Fruit fly (Drosophila melanogaster): ENCODE measurements around the gene CG10252.

The CG10252 gene

DNA sequence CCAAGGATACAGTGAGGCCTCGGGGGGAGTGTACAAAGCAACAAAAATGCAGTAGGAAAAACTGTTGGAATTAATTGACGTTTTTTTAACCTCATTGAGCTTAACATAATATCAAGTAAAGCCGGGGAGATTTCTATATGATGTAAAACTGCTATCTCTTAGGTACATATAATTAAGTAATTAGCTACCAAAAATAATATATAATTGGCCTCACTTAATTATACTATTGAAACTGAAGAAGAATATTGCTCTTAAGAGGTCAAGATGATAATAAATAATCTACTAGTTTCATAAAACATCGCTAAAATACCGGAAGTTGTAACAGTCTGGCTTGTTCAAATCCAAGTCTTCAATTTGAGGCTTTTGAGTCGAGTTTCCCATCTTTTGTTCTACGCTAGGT is 28.6 kb downstream of the CG10252 start (continued):
- TF ChIP-seq CG32006 (GFP tag; optimal IDR thresholded peaks at IDR 0.05) (peak; percentile 49), eg (GFP tag; IDR thresholded peaks at IDR 0.05) (no peak), dsx (GFP tag; optimal IDR thresholded peaks at IDR 0.05; ENCODE audit: poor library complexity, severe bottlenecking) (no peak), CG6792 (GFP tag; optimal IDR thresholded peaks at IDR 0.05) (no peak), CG16779 (tag; optimal IDR thresholded peaks at IDR 0.05) (no peak), fd85E (GFP tag; optimal IDR thresholded peaks at IDR 0.05) (no peak), CG3919 (GFP tag; optimal IDR thresholded peaks at IDR 0.05) (no peak), Gug (GFP tag; IDR thresholded peaks at IDR 0.05) (no peak), pdm3 (GFP tag; optimal IDR thresholded peaks at IDR 0.05) (peak; percentile 6), CG6854 (GFP tag; optimal IDR thresholded peaks at IDR 0.05) (no peak), Blimp-1 (GFP tag; optimal IDR thresholded peaks at IDR 0.05) (no peak), fd59A (GFP tag; optimal IDR thresholded peaks at IDR 0.05) (no peak), Eip75B (GFP tag; optimal IDR thresholded peaks at IDR 0.05) (no peak), lz (GFP tag; optimal IDR thresholded peaks at IDR 0.05) (no peak), salr (GFP tag; optimal IDR thresholded peaks at IDR 0.05) (no peak), Sox102F (GFP tag; optimal IDR thresholded peaks at IDR 0.05) (no peak), Hr4 (GFP tag; optimal IDR thresholded peaks at IDR 0.05) (peak; percentile 26), CG11294 (GFP tag; IDR thresholded peaks at IDR 0.05) (no peak), Ets96B (tag; optimal IDR thresholded peaks at IDR 0.05) (no peak), CG15336 (GFP tag; IDR thresholded peaks at IDR 0.05) (no peak)

DNA sequence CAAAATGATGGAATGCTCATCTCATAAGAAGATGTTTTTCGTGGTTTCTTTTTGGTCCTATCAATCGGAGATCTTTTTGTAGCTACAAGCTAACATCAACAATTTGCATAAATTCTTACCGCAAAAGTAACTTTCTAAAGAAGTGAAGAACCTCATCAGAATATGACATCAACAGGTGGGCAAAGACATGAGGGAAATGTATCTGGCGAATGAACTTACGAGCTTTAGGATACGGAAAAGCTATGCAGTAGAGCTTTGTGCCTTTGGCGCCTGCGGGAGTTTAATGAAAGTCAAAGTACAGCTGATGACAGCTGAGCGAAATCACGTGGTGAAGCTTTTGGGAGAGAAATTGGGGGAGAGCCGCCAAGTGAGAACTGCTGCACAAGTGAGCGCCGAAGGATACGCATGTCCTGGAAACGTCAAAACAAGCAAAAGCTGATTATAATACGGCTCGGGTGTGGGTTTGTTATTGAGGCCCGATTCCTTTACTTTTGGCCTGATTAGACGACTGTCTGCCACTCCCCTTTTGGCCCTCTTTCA is 29.3 kb downstream of the CG10252 start:
- TF ChIP-seq Met (GFP tag; optimal IDR thresholded peaks at IDR 0.05): no peak
- TF ChIP-seq Eip78C (GFP tag): peak; percentile 38
- TF ChIP-seq Eip93F (GFP tag; optimal IDR thresholded peaks at IDR 0.05): no peak

DNA sequence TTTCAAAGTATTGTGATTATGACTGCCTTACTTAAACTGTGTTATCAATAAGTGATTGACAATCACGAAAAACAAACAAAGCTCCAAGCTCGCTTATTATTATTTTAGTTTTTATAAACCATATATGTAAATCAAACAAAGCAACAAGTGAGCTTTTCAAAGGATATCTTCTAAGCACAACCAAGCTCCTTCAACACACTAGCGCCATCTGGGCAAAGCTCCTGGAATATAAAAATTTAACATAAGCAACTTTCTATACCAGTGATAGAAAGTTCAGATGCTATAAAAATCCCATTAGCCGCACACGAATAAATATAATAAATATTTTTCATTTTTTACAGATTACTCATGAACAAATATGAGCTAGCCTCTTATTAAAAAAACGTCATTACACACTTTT is 31.6 kb downstream of the CG10252 start:
- TF ChIP-seq Eip78C (GFP tag) (peak; percentile 38), CG6808 (GFP tag; optimal IDR thresholded peaks at IDR 0.05) (no peak)

DNA sequence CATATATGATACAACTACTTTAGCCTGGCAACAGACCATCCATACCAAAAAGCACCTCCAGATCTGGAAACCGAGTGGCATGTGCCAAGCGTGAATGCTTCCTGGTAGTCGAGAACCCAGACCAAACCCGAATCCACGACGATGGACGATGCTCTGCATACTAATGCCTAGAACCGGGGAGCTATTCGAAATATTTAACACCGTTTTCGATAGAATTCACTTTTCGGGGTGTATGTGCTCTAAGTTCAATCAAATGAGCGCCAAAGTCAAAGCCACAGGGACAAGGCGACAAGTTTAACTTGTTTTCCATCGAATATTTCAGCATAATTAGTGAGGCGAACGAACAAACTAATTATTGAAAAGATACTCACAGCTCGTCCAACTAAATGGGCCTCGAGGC is 33.3 kb downstream of the CG10252 start:
- no peak for TF ChIP-seq Blimp-1 (GFP tag; optimal IDR thresholded peaks at IDR 0.05)
- TF ChIP-seq Eip78C (GFP tag): peak; percentile 26

DNA sequence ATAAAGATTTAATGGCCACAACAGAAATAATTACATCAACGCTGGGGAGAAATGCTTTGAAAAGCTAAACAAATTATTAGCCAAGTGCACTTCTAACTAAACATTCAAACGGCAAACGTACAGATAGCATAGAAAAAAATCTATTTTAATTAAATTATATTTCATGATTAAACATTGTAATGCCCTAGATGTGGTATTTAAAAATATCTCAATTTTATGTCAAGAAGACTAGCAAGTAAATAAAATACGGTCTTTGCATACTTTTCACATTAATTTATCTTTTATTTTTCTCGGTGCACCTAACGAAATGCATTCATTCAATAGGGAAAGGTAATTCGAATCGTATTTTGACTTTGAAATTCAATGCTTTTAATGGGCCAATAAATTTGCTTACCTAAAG is 36.4 kb downstream of the CG10252 start:
- no peak for TF ChIP-seq net (GFP tag; optimal IDR thresholded peaks at IDR 0.05)
- TF ChIP-seq CG32006 (GFP tag; optimal IDR thresholded peaks at IDR 0.05): peak; percentile 13
- TF ChIP-seq Ets96B (tag; optimal IDR thresholded peaks at IDR 0.05): no peak
- no peak for TF ChIP-seq CG8119 (GFP tag; IDR thresholded peaks at IDR 0.05)
- TF ChIP-seq CG15336 (GFP tag; IDR thresholded peaks at IDR 0.05): 0 out of 2 replicates have a peak, but pooled peaks have one; percentile 12

DNA sequence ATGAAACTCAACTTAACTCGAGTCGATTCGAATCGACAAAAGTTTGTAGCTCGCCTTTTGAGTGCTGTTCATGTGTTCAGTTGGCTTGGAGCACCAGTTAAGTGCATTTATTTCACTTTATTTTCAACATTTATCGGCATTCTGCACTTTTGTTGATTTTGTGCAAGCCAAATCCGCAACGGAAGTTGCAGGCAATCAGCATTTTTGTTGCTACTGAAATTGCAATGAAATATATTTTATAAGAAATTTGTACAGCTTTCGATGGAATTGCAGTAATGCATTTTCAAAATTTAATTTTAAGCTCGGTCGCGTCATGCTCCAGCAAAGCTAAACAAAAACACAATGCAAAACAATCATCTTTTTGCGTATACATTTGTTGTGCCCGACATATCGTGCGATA is 37.1 kb downstream of the CG10252 start:
- no peak for TF ChIP-seq Blimp-1 (GFP tag; optimal IDR thresholded peaks at IDR 0.05)
- TF ChIP-seq pdm3 (GFP tag; optimal IDR thresholded peaks at IDR 0.05): no peak
- no peak for TF ChIP-seq Met (GFP tag; optimal IDR thresholded peaks at IDR 0.05)
- TF ChIP-seq net (GFP tag; optimal IDR thresholded peaks at IDR 0.05): no peak

DNA sequence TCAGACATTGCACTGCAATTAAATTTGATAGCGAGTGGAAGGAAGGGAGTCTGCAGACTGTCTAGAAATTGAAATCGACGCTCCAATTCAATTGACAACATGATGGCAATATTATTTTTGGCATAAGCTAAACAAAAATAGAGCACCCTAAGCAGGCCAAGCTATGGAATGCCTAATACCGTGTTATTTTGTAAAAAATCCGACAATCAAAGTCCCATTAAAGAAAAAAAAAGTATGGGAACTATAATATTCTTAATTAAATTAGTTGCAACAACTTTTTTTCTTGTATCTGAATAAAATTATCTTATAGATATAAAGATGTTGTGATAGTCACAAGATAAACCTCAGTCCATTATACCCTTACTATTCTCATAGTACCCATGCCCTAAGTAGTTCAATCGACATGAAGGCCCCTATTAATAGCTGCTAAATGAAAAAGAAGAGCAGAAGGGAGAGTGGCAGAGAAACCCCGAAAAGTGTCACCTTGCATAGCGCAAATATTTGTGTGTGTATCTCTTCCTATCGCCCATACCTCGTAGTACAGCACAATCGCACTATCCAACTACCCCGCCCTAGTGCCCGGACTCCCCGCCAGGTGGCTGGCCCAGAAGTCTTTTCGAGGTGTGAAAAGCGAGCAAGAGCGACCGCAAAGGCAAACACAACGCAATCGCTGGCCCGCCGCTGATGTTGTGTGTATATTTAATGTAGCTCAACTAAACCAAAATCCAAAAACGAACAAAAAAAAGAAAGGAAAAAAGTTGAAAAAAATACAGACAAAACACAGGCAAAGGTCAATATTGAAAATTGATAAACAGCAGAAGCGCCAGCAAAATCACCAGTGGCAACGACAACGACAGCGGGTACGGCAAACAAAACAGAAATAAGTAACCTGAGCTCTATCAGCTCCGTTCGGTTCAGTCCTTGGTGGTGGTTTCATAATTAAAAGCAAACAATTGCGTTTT is 38.4 kb downstream of the CG10252 start:
- TF ChIP-seq CG3919 (GFP tag; optimal IDR thresholded peaks at IDR 0.05): peak; percentile 29
- TF ChIP-seq CG6792 (GFP tag; optimal IDR thresholded peaks at IDR 0.05): peak; percentile 44
- peak; percentile 35 for TF ChIP-seq CG6808 (GFP tag; optimal IDR thresholded peaks at IDR 0.05)
- no peak for TF ChIP-seq CG6854 (GFP tag; optimal IDR thresholded peaks at IDR 0.05)
- TF ChIP-seq CG7368 (GFP tag; optimal IDR thresholded peaks at IDR 0.05): peak; percentile 33
- TF ChIP-seq CG15336 (GFP tag; IDR thresholded peaks at IDR 0.05): 0 out of 2 replicates have a peak, but pooled peaks have one; percentile 7
- no peak for TF ChIP-seq Gug (GFP tag; IDR thresholded peaks at IDR 0.05)
- TF ChIP-seq Sox102F (GFP tag; optimal IDR thresholded peaks at IDR 0.05): no peak
- TF ChIP-seq acj6 (GFP tag; optimal IDR thresholded peaks at IDR 0.05): peak; percentile 4
- TF ChIP-seq CG8632 (GFP tag; optimal IDR thresholded peaks at IDR 0.05): peak; percentile 54
- TF ChIP-seq Hr4 (GFP tag; optimal IDR thresholded peaks at IDR 0.05): no peak
- TF ChIP-seq achi (GFP tag; optimal IDR thresholded peaks at IDR 0.05): peak; percentile 23
- peak; percentile 39 for TF ChIP-seq CG34406 (GFP tag; optimal IDR thresholded peaks at IDR 0.05)
- TF ChIP-seq cyc (GFP tag; optimal IDR thresholded peaks at IDR 0.05): no peak
- peak; percentile 35; the same call in 1 of the 3 replicates for TF ChIP-seq CG6163 (GFP tag; IDR thresholded peaks at IDR 0.05)
- no peak for TF ChIP-seq CG3032 (tag; optimal IDR thresholded peaks at IDR 0.05)
- no peak for TF ChIP-seq CG11294 (GFP tag; IDR thresholded peaks at IDR 0.05)
- TF ChIP-seq CG16779 (tag; optimal IDR thresholded peaks at IDR 0.05): no peak
- peak; percentile 33 for TF ChIP-seq spab (GFP tag; optimal IDR thresholded peaks at IDR 0.05)
- 0 out of 3 replicates have a peak, but pooled peaks have one; percentile 13 for TF ChIP-seq eg (GFP tag; IDR thresholded peaks at IDR 0.05)
- TF ChIP-seq lz (GFP tag; optimal IDR thresholded peaks at IDR 0.05): no peak
